Fruit fly (Drosophila melanogaster) whole organism, embryonic: ENCODE data around the gene CG15336.

Source experiments
- Atf-2 ChIP-seq: fragments of 200-800 bp; sonication (Bioruptor generic); optimal IDR thresholded peaks from 2 replicates; lab custom pipeline; 2016; ENCODE audit warnings: missing biosample characterization, missing genetic modification characterization
- Atf3 ChIP-seq: fragments of 200-800 bp; sonication (Bioruptor generic); optimal IDR thresholded peaks from 3 replicates; lab custom pipeline; 2016; ENCODE audit warnings: missing biosample characterization, missing genetic modification characterization
- BEAF-32 ChIP-seq: fragments of 200-800 bp; sonication (Bioruptor generic); optimal IDR thresholded peaks from 3 replicates; lab custom pipeline; 2017; ENCODE audit warnings: missing biosample characterization, missing genetic modification characterization, mild to moderate bottlenecking, moderate library complexity, missing genetic modification reagents
- CG10267 ChIP-seq: fragments of 200-800 bp; sonication (Bioruptor generic); optimal IDR thresholded peaks from 2 replicates; lab custom pipeline; 2018; ENCODE audit warnings: missing biosample characterization, mild to moderate bottlenecking, missing genetic modification characterization, moderate library complexity
- CG10462 ChIP-seq: fragments of 200-800 bp; sonication (Bioruptor generic); optimal IDR thresholded peaks from 2 replicates; lab custom pipeline; 2016; ENCODE audit warnings: missing biosample characterization, missing genetic modification characterization
- CG11504 ChIP-seq: fragments of 200-800 bp; sonication (Bioruptor generic); optimal IDR thresholded peaks from 3 replicates; lab custom pipeline; 2019; ENCODE audit warnings: missing biosample characterization, mild to moderate bottlenecking, missing genetic modification characterization, moderate library complexity
- CG12155 ChIP-seq: fragments of 200-800 bp; sonication (Bioruptor generic); optimal IDR thresholded peaks from 3 replicates; lab custom pipeline; 2016; ENCODE audit warnings: missing biosample characterization, missing genetic modification characterization
- CG12659 ChIP-seq: fragments of 200-800 bp; sonication (Bioruptor generic); optimal IDR thresholded peaks from 3 replicates; lab custom pipeline; 2017; ENCODE audit warnings: mild to moderate bottlenecking, missing biosample characterization, missing genetic modification reagents, missing genetic modification characterization
- CG15269 ChIP-seq: fragments of 200-800 bp; sonication (Bioruptor generic); optimal IDR thresholded peaks from 2 replicates; lab custom pipeline; 2018; ENCODE audit warnings: missing biosample characterization, mild to moderate bottlenecking, missing genetic modification characterization, moderate library complexity
- CG15601 ChIP-seq: fragments of 200-800 bp; sonication (Bioruptor generic); optimal IDR thresholded peaks from 3 replicates; lab custom pipeline; 2019; ENCODE audit warnings: missing biosample characterization, mild to moderate bottlenecking, missing genetic modification characterization, moderate library complexity
- CG18262 ChIP-seq: fragments of 200-800 bp; optimal IDR thresholded peaks from 3 replicates; lab custom pipeline; 2019; ENCODE audit warnings: missing biosample characterization, mild to moderate bottlenecking, missing genetic modification characterization, moderate library complexity
- CG2202 ChIP-seq: fragments of 200-800 bp; sonication (Bioruptor generic); optimal IDR thresholded peaks from 2 replicates; lab custom pipeline; 2018; ENCODE audit warnings: missing biosample characterization, mild to moderate bottlenecking, missing genetic modification characterization
- CG2875 ChIP-seq: fragments of 200-800 bp; sonication (Bioruptor generic); optimal IDR thresholded peaks from 2 replicates; lab custom pipeline; 2017; ENCODE audit warnings: missing biosample characterization, mild to moderate bottlenecking, missing genetic modification characterization, missing genetic modification reagents
- CG30020 ChIP-seq: fragments of 200-800 bp; optimal IDR thresholded peaks from 2 replicates; lab custom pipeline; 2019; ENCODE audit warnings: missing biosample characterization, mild to moderate bottlenecking, missing genetic modification characterization, moderate library complexity
- CG31441 ChIP-seq: fragments of 200-800 bp; sonication (Bioruptor generic); IDR thresholded peaks from 2 replicates; pipeline ENCODE4 v1.3.6; 2022; ENCODE audit warnings: missing biosample characterization, missing genetic modification characterization
- CG34224 ChIP-seq: fragments of 200-800 bp; sonication (Bioruptor generic); IDR thresholded peaks from 3 replicates; pipeline ENCODE4 v1.3.6; 2022; ENCODE audit warnings: missing biosample characterization, missing genetic modification characterization; ENCODE audit not compliant: partially characterized antibody
- CG42726 ChIP-seq: fragments of 200-800 bp; sonication (Bioruptor generic); IDR thresholded peaks from 2 replicates; pipeline ENCODE4 v1.3.6; 2022; ENCODE audit warnings: missing biosample characterization, missing genetic modification characterization; ENCODE audit not compliant: partially characterized antibody
- CG6654 ChIP-seq: fragments of 200-800 bp; sonication (Bioruptor generic); optimal IDR thresholded peaks from 2 replicates; lab custom pipeline; 2017; ENCODE audit warnings: missing biosample characterization, mild to moderate bottlenecking, missing genetic modification characterization
- CG6791 ChIP-seq: fragments of 200-800 bp; sonication (Bioruptor generic); IDR thresholded peaks from 3 replicates; pipeline ENCODE4 v1.3.6; 2022; ENCODE audit warnings: missing biosample characterization, missing genetic modification characterization; ENCODE audit not compliant: partially characterized antibody
- CG6813 ChIP-seq: fragments of 200-800 bp; sonication (Bioruptor generic); optimal IDR thresholded peaks from 2 replicates; lab custom pipeline; 2017; ENCODE audit warnings: missing biosample characterization, missing genetic modification characterization, mild to moderate bottlenecking, moderate library complexity, missing genetic modification reagents
- CG9932 ChIP-seq: fragments of 200-800 bp; sonication (Bioruptor generic); IDR thresholded peaks from 2 replicates; pipeline ENCODE4 v1.3.6; 2022; ENCODE audit warnings: missing biosample characterization, missing genetic modification characterization
- D19A ChIP-seq: fragments of 200-800 bp; optimal IDR thresholded peaks from 3 replicates; lab custom pipeline; 2019; ENCODE audit warnings: missing biosample characterization, mild to moderate bottlenecking, missing genetic modification characterization, moderate library complexity
- Ets65A ChIP-seq: fragments of 200-800 bp; sonication (Bioruptor generic); peaks from one replicate; lab custom pipeline; 2016; ENCODE audit warnings: missing biosample characterization, missing genetic modification characterization
- HHEX ChIP-seq: fragments of 200-800 bp; sonication (Bioruptor generic); optimal IDR thresholded peaks from 3 replicates; lab custom pipeline; 2017; ENCODE audit warnings: missing biosample characterization, mild to moderate bottlenecking, missing genetic modification characterization, missing genetic modification reagents
- Hsf ChIP-seq: fragments of 200-800 bp; sonication (Bioruptor generic); optimal IDR thresholded peaks from 3 replicates; lab custom pipeline; 2016; ENCODE audit warnings: missing biosample characterization, missing genetic modification characterization
- NFAT ChIP-seq: fragments of 200-800 bp; sonication (Bioruptor generic); IDR thresholded peaks from 2 replicates; pipeline ENCODE4 v1.3.6; 2022; ENCODE audit warnings: missing biosample characterization, missing genetic modification characterization
- Oli ChIP-seq: fragments of 200-800 bp; sonication (Bioruptor generic); optimal IDR thresholded peaks from 2 replicates; lab custom pipeline; 2018; ENCODE audit warnings: missing biosample characterization, mild to moderate bottlenecking, missing genetic modification characterization, moderate library complexity
- Opbp ChIP-seq: fragments of 200-800 bp; sonication (Bioruptor generic); IDR thresholded peaks from 3 replicates; pipeline ENCODE4 v1.3.6; 2022; ENCODE audit warnings: missing biosample characterization, missing genetic modification characterization; ENCODE audit not compliant: partially characterized antibody
- Sox100B ChIP-seq: fragments of 200-800 bp; sonication (Bioruptor generic); optimal IDR thresholded peaks from 3 replicates; lab custom pipeline; 2018; ENCODE audit warnings: missing biosample characterization, mild to moderate bottlenecking, missing genetic modification characterization
- Xrp1 ChIP-seq: fragments of 200-800 bp; sonication (Bioruptor generic); IDR thresholded peaks from 2 replicates; pipeline ENCODE4 v1.3.6; 2022; ENCODE audit warnings: missing biosample characterization, missing genetic modification characterization
- cato ChIP-seq: fragments of 200-800 bp; sonication (Bioruptor generic); optimal IDR thresholded peaks from 2 replicates; lab custom pipeline; 2016; ENCODE audit warnings: missing biosample characterization, missing genetic modification characterization, borderline replicate concordance
- chm ChIP-seq: fragments of 200-800 bp; sonication (Bioruptor generic); IDR thresholded peaks from 2 replicates; pipeline ENCODE4 v1.3.6; 2022; ENCODE audit warnings: missing biosample characterization, missing genetic modification characterization
- dm ChIP-seq: fragments of 200-800 bp; sonication (Bioruptor generic); optimal IDR thresholded peaks from 3 replicates; lab custom pipeline; 2016; ENCODE audit warnings: missing biosample characterization, missing genetic modification characterization
- dmrt99B ChIP-seq: fragments of 200-800 bp; sonication (Bioruptor generic); optimal IDR thresholded peaks from 2 replicates; lab custom pipeline; 2018; ENCODE audit warnings: missing biosample characterization, mild to moderate bottlenecking, missing genetic modification characterization, moderate library complexity
- dysf ChIP-seq: fragments of 200-800 bp; sonication (Bioruptor generic); IDR thresholded peaks from 3 replicates; pipeline ENCODE4 v1.3.6; 2022; ENCODE audit warnings: missing biosample characterization, missing genetic modification characterization
- gt ChIP-seq: fragments of 200-800 bp; sonication (Bioruptor generic); IDR thresholded peaks from 2 replicates; pipeline ENCODE4 v1.3.6; 2022; ENCODE audit warnings: missing biosample characterization, missing genetic modification characterization
- hbn ChIP-seq: fragments of 200-800 bp; sonication (Bioruptor generic); IDR thresholded peaks from 2 replicates; pipeline ENCODE4 v1.3.6; 2022; ENCODE audit warnings: missing biosample characterization, missing genetic modification characterization; ENCODE audit not compliant: partially characterized antibody
- insv ChIP-seq, 2 experiments: fragments of 200-800 bp; sonication (Bioruptor generic); optimal IDR thresholded peaks; 3 replicates each; lab custom pipeline; 2016 to 2018; ENCODE audit warnings: missing biosample characterization in 2 of 2, missing genetic modification characterization in 2 of 2
- kni ChIP-seq: fragments of 200-800 bp; sonication (Bioruptor generic); optimal IDR thresholded peaks from 3 replicates; lab custom pipeline; 2017; ENCODE audit warnings: mild to moderate bottlenecking, missing biosample characterization, missing genetic modification reagents, missing genetic modification characterization
- mam ChIP-seq: fragments of 200-800 bp; sonication (Bioruptor generic); optimal IDR thresholded peaks from 3 replicates; lab custom pipeline; 2016; ENCODE audit warnings: missing biosample characterization, missing genetic modification characterization
- nmo ChIP-seq: fragments of 200-800 bp; sonication (Bioruptor generic); optimal IDR thresholded peaks from 2 replicates; lab custom pipeline; 2018; ENCODE audit warnings: missing biosample characterization, mild to moderate bottlenecking, missing genetic modification characterization, moderate library complexity
- oc ChIP-seq: fragments of 200-800 bp; sonication (Bioruptor generic); optimal IDR thresholded peaks from 2 replicates; lab custom pipeline; 2018; ENCODE audit warnings: missing biosample characterization, mild to moderate bottlenecking, missing genetic modification characterization, moderate library complexity
- org-1 ChIP-seq: fragments of 200-800 bp; sonication (Bioruptor generic); optimal IDR thresholded peaks from 2 replicates; lab custom pipeline; 2017; ENCODE audit warnings: missing biosample characterization, missing genetic modification characterization
- phol ChIP-seq: fragments of 200-800 bp; sonication (Bioruptor generic); optimal IDR thresholded peaks from 3 replicates; lab custom pipeline; 2018; ENCODE audit warnings: missing biosample characterization, mild to moderate bottlenecking, missing genetic modification characterization, moderate library complexity
- stwl ChIP-seq: fragments of 200-800 bp; sonication (Bioruptor generic); optimal IDR thresholded peaks from 3 replicates; lab custom pipeline; 2018; ENCODE audit warnings: missing biosample characterization, mild to moderate bottlenecking, missing genetic modification characterization, moderate library complexity
- tap ChIP-seq: fragments of 200-800 bp; optimal IDR thresholded peaks from 3 replicates; lab custom pipeline; 2019; ENCODE audit warnings: missing biosample characterization, mild to moderate bottlenecking, missing genetic modification characterization, moderate library complexity
- trem ChIP-seq: fragments of 200-800 bp; optimal IDR thresholded peaks from 3 replicates; lab custom pipeline; 2019; ENCODE audit warnings: missing biosample characterization, mild to moderate bottlenecking, missing genetic modification characterization, moderate library complexity
- tup ChIP-seq: fragments of 200-800 bp; sonication (Bioruptor generic); optimal IDR thresholded peaks from 2 replicates; lab custom pipeline; 2016; ENCODE audit warnings: missing biosample characterization, mild to moderate bottlenecking, missing genetic modification characterization, moderate library complexity
- zfh2 ChIP-seq: fragments of 200-800 bp; sonication (Bioruptor generic); optimal IDR thresholded peaks from 2 replicates; lab custom pipeline; 2016; ENCODE audit warnings: missing biosample characterization, missing genetic modification characterization

The CG15336 gene

dm6 chrX:8115717-8116311, 31.9 kb upstream of the CG15336 start, which contains the start of gene Gclc (continued):
- peak; percentile 53; the same call in 2 of the 3 replicates for TF ChIP-seq CG6791 (GFP tag; lab: Robert Waterston, UW)
- TF ChIP-seq kni (GFP tag; lab: Kevin White, UChicago) = no peak
- no peak for TF ChIP-seq CG15269
- peak; percentile 9 for TF ChIP-seq mam (GFP tag; lab: Kevin White, UChicago)
- peak; percentile 13; the same call in 1 of the 2 replicates for TF ChIP-seq CG9932 (GFP tag; lab: Robert Waterston, UW)
- no peak for TF ChIP-seq CG10462 (GFP tag; lab: Kevin White, UChicago)
- TF ChIP-seq Opbp (GFP tag; lab: Robert Waterston, UW) = peak; percentile 23; the same call in 1 of the 3 replicates
- no peak for TF ChIP-seq D19A
- no peak for TF ChIP-seq CG31441 (GFP tag; lab: Robert Waterston, UW)
- no peak for TF ChIP-seq oc
- no peak for TF ChIP-seq CG18262 (tag; lab: Kevin White, UChicago)
- TF ChIP-seq NFAT = 0 out of 2 replicates have a peak, but pooled peaks have one; percentile 23
- peak; percentile 31 to 90 for TF ChIP-seq insv (GFP tag; optimal IDR thresholded peaks at IDR 0.05; lab: Kevin White, UChicago)
- no peak for TF ChIP-seq zfh2
- no peak for TF ChIP-seq CG2202 (tag; lab: Kevin White, UChicago)
- TF ChIP-seq CG2875 (GFP tag; lab: Kevin White, UChicago) = no peak
- no peak for TF ChIP-seq tap (tag; lab: Kevin White, UChicago)
- TF ChIP-seq org-1 (GFP tag; lab: Kevin White, UChicago) = no peak
- TF ChIP-seq CG6813 (GFP tag; lab: Kevin White, UChicago) = peak; percentile 19
- no peak for TF ChIP-seq CG12155
- TF ChIP-seq Oli (tag; lab: Kevin White, UChicago) = no peak
- TF ChIP-seq CG10267 (tag; lab: Kevin White, UChicago) = peak; percentile 36
- TF ChIP-seq trem (tag; lab: Kevin White, UChicago) = peak; percentile 31
- TF ChIP-seq CG42726 = no peak; the same call in 1 of the 2 replicates
- TF ChIP-seq CG30020 (tag; lab: Kevin White, UChicago) = no peak
- no peak for TF ChIP-seq Hsf (GFP tag; lab: Kevin White, UChicago)
- TF ChIP-seq nmo (GFP tag; lab: Kevin White, UChicago) = no peak
- no peak for TF ChIP-seq Sox100B
- TF ChIP-seq CG34224 (GFP tag; lab: Robert Waterston, UW) = peak; percentile 40; the same call in 1 of the 3 replicates
- no peak for TF ChIP-seq CG6654 (GFP tag; lab: Kevin White, UChicago)
- TF ChIP-seq CG11504 (tag; lab: Kevin White, UChicago) = no peak
- peak; percentile 31 for TF ChIP-seq CG12659 (GFP tag; lab: Kevin White, UChicago)
- TF ChIP-seq CG15601 (tag; lab: Kevin White, UChicago) = no peak
- TF ChIP-seq hbn (GFP tag; lab: Robert Waterston, UW) = no peak
- peak; percentile 12 for TF ChIP-seq HHEX (GFP tag; lab: Kevin White, UChicago)
- no peak for TF ChIP-seq Xrp1 (GFP tag; lab: Robert Waterston, UW)
- peak; percentile 66 for TF ChIP-seq BEAF-32 (GFP tag; lab: Kevin White, UChicago)
- TF ChIP-seq stwl (tag; lab: Kevin White, UChicago) = peak; percentile 86
- TF ChIP-seq Ets65A = no peak
- no peak for TF ChIP-seq Atf-2 (GFP tag; lab: Kevin White, UChicago)
- TF ChIP-seq Atf3 = no peak
- TF ChIP-seq tup (GFP tag; lab: Kevin White, UChicago) = no peak
- no peak for TF ChIP-seq phol
- TF ChIP-seq gt (GFP tag; lab: Robert Waterston, UW) = no peak
- TF ChIP-seq dmrt99B = no peak
- no peak for TF ChIP-seq cato (GFP tag; lab: Kevin White, UChicago)
- TF ChIP-seq dm (GFP tag; lab: Kevin White, UChicago) = peak; percentile 81
- TF ChIP-seq chm = no peak
- TF ChIP-seq dysf (GFP tag; lab: Robert Waterston, UW) = no peak
